Fruit fly (Drosophila melanogaster) whole organism: Measurements from ENCODE around the gene yellow-h.

ENCODE experiments used
- CG8478 ChIP-seq: fragments of >200 bp; optimal IDR thresholded peaks from 2 replicates; lab custom pipeline; 2018; ENCODE audit warnings: inconsistent platforms
- EcR ChIP-seq, 2 experiments: fragments of >200 bp; optimal IDR thresholded peaks; 2 replicates each; lab custom pipeline; 2017; ENCODE audit warnings: missing biosample characterization in 2 of 2, missing genetic modification characterization in 2 of 2, missing genetic modification reagents in 2 of 2

dm6 chr4:210011-210649 lies 17.6 kb upstream of the yellow-h start, which contains the start of gene Crk:
- TF ChIP-seq CG8478 (lab: Kevin White, UChicago) (no peak), EcR (GFP tag; optimal IDR thresholded peaks at IDR 0.05; lab: Kevin White, UChicago) (no peak)
